Fruit fly (Drosophila melanogaster) whole organism, embryonic: ENCODE data around the gene CG33093.

Experiments
- Abd-B ChIP-seq: fragments of 200-800 bp; sonication (Bioruptor generic); optimal IDR thresholded peaks from 2 replicates; lab custom pipeline; 2018; ENCODE audit warnings: missing biosample characterization, mild to moderate bottlenecking, missing genetic modification characterization, moderate library complexity
- Bdp1 ChIP-seq: fragments of 200-800 bp; sonication (Bioruptor generic); optimal IDR thresholded peaks from 3 replicates; lab custom pipeline; 2016; ENCODE audit warnings: missing biosample characterization, missing genetic modification characterization
- Blimp-1 ChIP-seq: fragments of 200-800 bp; sonication (Bioruptor generic); optimal IDR thresholded peaks from 3 replicates; lab custom pipeline; 2018; ENCODE audit warnings: missing biosample characterization, missing genetic modification characterization, mild to moderate bottlenecking, moderate library complexity, missing genetic modification reagents
- Bteb2 ChIP-seq: fragments of 200-800 bp; sonication (Bioruptor generic); optimal IDR thresholded peaks from 2 replicates; lab custom pipeline; 2016; ENCODE audit warnings: missing biosample characterization, missing genetic modification characterization
- CG10209 ChIP-seq: fragments of 200-800 bp; sonication (Bioruptor generic); optimal IDR thresholded peaks from 3 replicates; lab custom pipeline; 2017; ENCODE audit warnings: missing biosample characterization, mild to moderate bottlenecking, missing genetic modification characterization, missing genetic modification reagents
- CG11093 ChIP-seq: fragments of 200-800 bp; sonication (Bioruptor generic); IDR thresholded peaks from 3 replicates; pipeline ENCODE4 v1.3.6; 2022; ENCODE audit warnings: missing biosample characterization, missing genetic modification characterization
- CG11247 ChIP-seq: fragments of 200-800 bp; sonication (Bioruptor generic); IDR thresholded peaks from 2 replicates; pipeline ENCODE4 v1.3.6; 2022; ENCODE audit warnings: missing biosample characterization, missing genetic modification characterization
- CG12071 ChIP-seq: fragments of 200-800 bp; sonication (Bioruptor generic); optimal IDR thresholded peaks from 3 replicates; lab custom pipeline; 2018; ENCODE audit warnings: missing biosample characterization, mild to moderate bottlenecking, missing genetic modification characterization
- CG1602 ChIP-seq: fragments of 200-800 bp; sonication (Bioruptor generic); optimal IDR thresholded peaks from 3 replicates; lab custom pipeline; 2016; ENCODE audit warnings: missing biosample characterization, missing genetic modification characterization
- CG1603 ChIP-seq: fragments of 200-800 bp; sonication (Bioruptor generic); optimal IDR thresholded peaks from 2 replicates; lab custom pipeline; 2019; ENCODE audit warnings: missing biosample characterization, mild to moderate bottlenecking, missing genetic modification characterization, moderate library complexity
- CG17912 ChIP-seq: fragments of 200-800 bp; sonication (Bioruptor generic); optimal IDR thresholded peaks from 2 replicates; lab custom pipeline; 2018; ENCODE audit warnings: missing biosample characterization, mild to moderate bottlenecking, missing genetic modification characterization
- CG18011 ChIP-seq: fragments of 200-800 bp; sonication (Bioruptor generic); optimal IDR thresholded peaks from 2 replicates; lab custom pipeline; 2017; ENCODE audit warnings: missing biosample characterization, missing genetic modification characterization, mild to moderate bottlenecking, moderate library complexity, missing genotype
- CG2678 ChIP-seq: fragments of 200-800 bp; sonication (Bioruptor generic); optimal IDR thresholded peaks from 3 replicates; lab custom pipeline; 2019; ENCODE audit warnings: missing biosample characterization, mild to moderate bottlenecking, missing genetic modification characterization, moderate library complexity
- CG2712 ChIP-seq: fragments of 200-800 bp; optimal IDR thresholded peaks from 3 replicates; lab custom pipeline; 2019; ENCODE audit warnings: missing biosample characterization, mild to moderate bottlenecking, missing genetic modification characterization, moderate library complexity
- CG33557 ChIP-seq: fragments of 200-800 bp; sonication (Bioruptor generic); optimal IDR thresholded peaks from 2 replicates; lab custom pipeline; 2019; ENCODE audit warnings: missing biosample characterization, mild to moderate bottlenecking, missing genetic modification characterization, moderate library complexity
- CG34376 ChIP-seq: fragments of 200-800 bp; sonication (Bioruptor generic); optimal IDR thresholded peaks from 2 replicates; lab custom pipeline; 2018; ENCODE audit warnings: missing biosample characterization, mild to moderate bottlenecking, missing genetic modification characterization
- CG6765 ChIP-seq: fragments of 200-800 bp; sonication (Bioruptor generic); optimal IDR thresholded peaks from 3 replicates; lab custom pipeline; 2017; ENCODE audit warnings: missing biosample characterization, mild to moderate bottlenecking, missing genetic modification characterization
- CG7963 ChIP-seq: fragments of 200-800 bp; sonication (Bioruptor generic); IDR thresholded peaks from 3 replicates; pipeline ENCODE4 v1.3.6; 2022; ENCODE audit warnings: missing biosample characterization, missing genetic modification characterization; ENCODE audit not compliant: partially characterized antibody
- CG8388 ChIP-seq: fragments of 200-800 bp; sonication (Bioruptor generic); optimal IDR thresholded peaks from 2 replicates; lab custom pipeline; 2019; ENCODE audit warnings: missing biosample characterization, mild to moderate bottlenecking, missing genetic modification characterization, moderate library complexity
- CG8478 ChIP-seq: fragments of >200 bp; optimal IDR thresholded peaks from 2 replicates; lab custom pipeline; 2018
- CrebB ChIP-seq: fragments of 200-800 bp; sonication (Bioruptor generic); optimal IDR thresholded peaks from 3 replicates; lab custom pipeline; 2018; ENCODE audit warnings: missing biosample characterization, mild to moderate bottlenecking, missing genetic modification characterization
- Dp ChIP-seq: fragments of 200-800 bp; sonication (Bioruptor generic); optimal IDR thresholded peaks from 2 replicates; lab custom pipeline; 2018; ENCODE audit warnings: missing biosample characterization, mild to moderate bottlenecking, missing genetic modification characterization, moderate library complexity
- Hand ChIP-seq: fragments of 200-800 bp; sonication (Bioruptor generic); optimal IDR thresholded peaks from 2 replicates; lab custom pipeline; 2017; ENCODE audit warnings: mild to moderate bottlenecking, missing biosample characterization, missing genetic modification reagents, missing genetic modification characterization
- HmgD ChIP-seq: fragments of 200-800 bp; sonication (Bioruptor generic); optimal IDR thresholded peaks from 3 replicates; lab custom pipeline; 2016; ENCODE audit warnings: missing biosample characterization, missing genetic modification characterization
- Hmx ChIP-seq: fragments of 200-800 bp; sonication (Bioruptor generic); optimal IDR thresholded peaks from 2 replicates; lab custom pipeline; 2016; ENCODE audit warnings: missing biosample characterization, missing genetic modification characterization
- Hr39 ChIP-seq: fragments of >200 bp; optimal IDR thresholded peaks from 2 replicates; lab custom pipeline; 2017
- Mrtf ChIP-seq: fragments of 200-800 bp; sonication (Bioruptor generic); IDR thresholded peaks from 3 replicates; pipeline ENCODE4 v1.3.6; 2022; ENCODE audit warnings: missing biosample characterization, missing genetic modification characterization
- PHDP ChIP-seq: fragments of 200-800 bp; sonication (Bioruptor generic); optimal IDR thresholded peaks from 3 replicates; lab custom pipeline; 2018; ENCODE audit warnings: missing biosample characterization, mild to moderate bottlenecking, missing genetic modification characterization, moderate library complexity
- Ravus ChIP-seq: fragments of 200-800 bp; sonication (Bioruptor generic); IDR thresholded peaks from 2 replicates; pipeline ENCODE4 v1.3.6; 2022; ENCODE audit warnings: missing biosample characterization, missing genetic modification characterization
- Sin3A ChIP-seq: fragments of >200 bp; optimal IDR thresholded peaks from 2 replicates; lab custom pipeline; 2018
- YL-1 ChIP-seq: fragments of 200-800 bp; sonication (Bioruptor generic); optimal IDR thresholded peaks from 3 replicates; lab custom pipeline; 2017; ENCODE audit warnings: missing biosample characterization, mild to moderate bottlenecking, missing genetic modification characterization
- abd-A ChIP-seq: fragments of 200-800 bp; sonication (Bioruptor generic); optimal IDR thresholded peaks from 3 replicates; lab custom pipeline; 2019; ENCODE audit warnings: missing biosample characterization, mild to moderate bottlenecking, missing genetic modification characterization, moderate library complexity
- ara ChIP-seq: fragments of 200-800 bp; sonication (Bioruptor generic); IDR thresholded peaks from 2 replicates; pipeline ENCODE4 v1.3.6; 2022; ENCODE audit warnings: missing biosample characterization, missing genetic modification characterization
- bbx ChIP-seq: fragments of 200-800 bp; sonication (Bioruptor generic); IDR thresholded peaks from 2 replicates; pipeline ENCODE4 v1.3.6; 2022; ENCODE audit warnings: missing biosample characterization, missing genetic modification characterization; ENCODE audit not compliant: partially characterized antibody
- crc ChIP-seq: fragments of 200-800 bp; sonication (Bioruptor generic); optimal IDR thresholded peaks from 2 replicates; lab custom pipeline; 2016; ENCODE audit warnings: missing biosample characterization, missing genetic modification characterization
- danr ChIP-seq: fragments of 200-800 bp; sonication (Bioruptor generic); IDR thresholded peaks from 2 replicates; pipeline ENCODE4 v1.3.6; 2022; ENCODE audit warnings: missing biosample characterization, missing genetic modification characterization
- dm ChIP-seq: fragments of 200-800 bp; sonication (Bioruptor generic); optimal IDR thresholded peaks from 3 replicates; lab custom pipeline; 2016; ENCODE audit warnings: missing biosample characterization, missing genetic modification characterization
- dmrt99B ChIP-seq: fragments of 200-800 bp; sonication (Bioruptor generic); optimal IDR thresholded peaks from 2 replicates; lab custom pipeline; 2018; ENCODE audit warnings: missing biosample characterization, mild to moderate bottlenecking, missing genetic modification characterization, moderate library complexity
- grau ChIP-seq: fragments of 200-800 bp; optimal IDR thresholded peaks from 3 replicates; lab custom pipeline; 2019; ENCODE audit warnings: missing biosample characterization, mild to moderate bottlenecking, missing genetic modification characterization, moderate library complexity
- kay ChIP-seq: fragments of 200-800 bp; sonication (Bioruptor generic); optimal IDR thresholded peaks from 2 replicates; lab custom pipeline; 2016; ENCODE audit warnings: missing biosample characterization, missing genetic modification characterization
- lilli ChIP-seq: fragments of 200-800 bp; sonication (Bioruptor generic); optimal IDR thresholded peaks from 3 replicates; lab custom pipeline; 2016; ENCODE audit warnings: missing biosample characterization, missing genetic modification characterization
- luna ChIP-seq: fragments of 200-800 bp; sonication (Bioruptor generic); optimal IDR thresholded peaks from 2 replicates; lab custom pipeline; 2016; ENCODE audit warnings: missing biosample characterization, missing genetic modification characterization
- nom ChIP-seq: fragments of 200-800 bp; sonication (Bioruptor generic); optimal IDR thresholded peaks from 2 replicates; lab custom pipeline; 2017; ENCODE audit warnings: missing biosample characterization, missing genetic modification characterization, mild to moderate bottlenecking, moderate library complexity, missing genetic modification reagents
- pnt ChIP-seq: fragments of 200-800 bp; sonication (Bioruptor generic); optimal IDR thresholded peaks from 3 replicates; lab custom pipeline; 2016; ENCODE audit warnings: missing biosample characterization, missing genetic modification characterization
- pzg ChIP-seq: fragments of 200-800 bp; sonication (Bioruptor generic); optimal IDR thresholded peaks from 3 replicates; lab custom pipeline; 2018; ENCODE audit warnings: missing biosample characterization, mild to moderate bottlenecking, missing genetic modification characterization, moderate library complexity
- ro ChIP-seq: fragments of 200-800 bp; sonication (Bioruptor generic); IDR thresholded peaks from 2 replicates; pipeline ENCODE4 v1.3.6; 2022; ENCODE audit warnings: missing biosample characterization, missing genetic modification characterization
- seq ChIP-seq: fragments of 200-800 bp; sonication (Bioruptor generic); IDR thresholded peaks from 2 replicates; pipeline ENCODE4 v1.3.6; 2022; ENCODE audit warnings: missing biosample characterization, missing genetic modification characterization
- sug ChIP-seq: fragments of 200-800 bp; optimal IDR thresholded peaks from 2 replicates; lab custom pipeline; 2019; ENCODE audit warnings: missing biosample characterization, mild to moderate bottlenecking, missing genetic modification characterization, moderate library complexity
- trem ChIP-seq: fragments of 200-800 bp; optimal IDR thresholded peaks from 3 replicates; lab custom pipeline; 2019; ENCODE audit warnings: missing biosample characterization, mild to moderate bottlenecking, missing genetic modification characterization, moderate library complexity
- vnd ChIP-seq: fragments of 200-800 bp; sonication (Bioruptor generic); IDR thresholded peaks from 3 replicates; pipeline ENCODE4 v1.3.6; 2022; ENCODE audit warnings: missing biosample characterization, missing genetic modification characterization; ENCODE audit not compliant: partially characterized antibody
- yki ChIP-seq: fragments of >200 bp; optimal IDR thresholded peaks from 3 replicates; lab custom pipeline; 2018
- zf30C ChIP-seq: fragments of 200-800 bp; sonication (Bioruptor generic); optimal IDR thresholded peaks from 3 replicates; lab custom pipeline; 2018; ENCODE audit warnings: missing biosample characterization, mild to moderate bottlenecking, missing genetic modification characterization

Gene CG33093

DNA sequence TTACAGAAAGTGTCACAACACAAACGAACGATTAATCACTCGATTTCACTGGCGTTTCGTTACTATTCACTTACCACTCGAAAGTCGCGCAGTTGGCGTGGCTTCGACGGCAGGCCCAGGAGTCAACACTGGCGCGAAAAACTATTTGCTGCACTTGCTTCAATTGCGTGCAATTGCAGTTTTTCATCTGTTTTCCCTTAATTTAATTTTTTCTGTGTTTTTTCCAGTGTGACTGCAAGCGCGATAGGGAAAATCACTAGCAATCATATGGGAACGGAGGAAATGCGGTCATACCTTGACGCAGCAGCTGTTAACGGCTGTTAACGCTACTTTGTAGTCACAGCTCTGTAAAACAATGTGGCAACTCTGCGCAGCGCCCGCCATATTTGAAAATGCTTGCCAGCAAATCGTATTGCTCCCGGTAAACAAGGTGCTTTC is 15.9 kb upstream of the CG33093 start, which contains the start of gene AdipoR (continued):
- TF ChIP-seq Hr39 (lab: Kevin White, UChicago), result no peak
- TF ChIP-seq CrebB (tag; lab: Kevin White, UChicago), result no peak
- TF ChIP-seq Abd-B (GFP tag; lab: Kevin White, UChicago), result no peak
- TF ChIP-seq yki (lab: Kevin White, UChicago), result no peak
- TF ChIP-seq HmgD (GFP tag; lab: Kevin White, UChicago), result peak; percentile 33
- no peak for TF ChIP-seq pnt (GFP tag; lab: Kevin White, UChicago)
- TF ChIP-seq CG11247 (GFP tag; lab: Robert Waterston, UW), result no peak
- peak; percentile 97 for TF ChIP-seq CG1603 (tag; lab: Kevin White, UChicago)
- peak; percentile 97 for TF ChIP-seq Dp (GFP tag; lab: Kevin White, UChicago)
- TF ChIP-seq zf30C, result peak; percentile 95
- TF ChIP-seq sug, result peak; percentile 42
- TF ChIP-seq dmrt99B (tag; lab: Kevin White, UChicago), result no peak
- peak; percentile 42 for TF ChIP-seq kay (GFP tag; lab: Kevin White, UChicago)
- peak; percentile 18 for TF ChIP-seq CG2678 (tag; lab: Kevin White, UChicago)
- TF ChIP-seq ro (GFP tag; lab: Robert Waterston, UW), result no peak
- TF ChIP-seq abd-A (tag; lab: Kevin White, UChicago), result no peak
- no peak for TF ChIP-seq Hand (GFP tag; lab: Kevin White, UChicago)
- no peak for TF ChIP-seq PHDP (tag; lab: Kevin White, UChicago)
- peak; percentile 2 for TF ChIP-seq CG8388 (GFP tag; lab: Kevin White, UChicago)
- TF ChIP-seq crc (GFP tag; lab: Kevin White, UChicago), result no peak
- no peak for TF ChIP-seq CG8478 (lab: Kevin White, UChicago)
- TF ChIP-seq ara (GFP tag; lab: Robert Waterston, UW), result no peak
- peak; percentile 3 for TF ChIP-seq CG17912
- no peak for TF ChIP-seq danr
- no peak for TF ChIP-seq CG18011
- no peak for TF ChIP-seq seq (GFP tag; lab: Robert Waterston, UW)
- peak; percentile 92 for TF ChIP-seq YL-1 (GFP tag; lab: Kevin White, UChicago)
- TF ChIP-seq CG7963 (GFP tag; lab: Robert Waterston, UW), result no peak
- no peak for TF ChIP-seq nom (GFP tag; lab: Kevin White, UChicago)
- TF ChIP-seq vnd, result no peak
- TF ChIP-seq Sin3A (lab: Kevin White, UChicago), result peak; percentile 65
- no peak for TF ChIP-seq luna (GFP tag; lab: Kevin White, UChicago)
- TF ChIP-seq dm (GFP tag; lab: Kevin White, UChicago), result peak; percentile 33
- peak; percentile 21 for TF ChIP-seq grau (tag; lab: Kevin White, UChicago)
- TF ChIP-seq CG11093 (GFP tag; lab: Robert Waterston, UW), result no peak
- peak; percentile 40 for TF ChIP-seq CG2712 (tag; lab: Kevin White, UChicago)
- peak; percentile 97 for TF ChIP-seq pzg
- no peak for TF ChIP-seq CG33557 (GFP tag; lab: Kevin White, UChicago)
- TF ChIP-seq CG34376, result peak; percentile 38
- TF ChIP-seq Hmx (GFP tag; lab: Kevin White, UChicago), result no peak
- peak; percentile 27 for TF ChIP-seq Blimp-1 (GFP tag; lab: Kevin White, UChicago)
- peak; percentile 77 for TF ChIP-seq trem (tag; lab: Kevin White, UChicago)
- TF ChIP-seq lilli (GFP tag; lab: Kevin White, UChicago), result peak; percentile 36
- no peak for TF ChIP-seq Mrtf (GFP tag; lab: Robert Waterston, UW)
- peak; percentile 47; the same call in 1 of the 2 replicates for TF ChIP-seq bbx (GFP tag; lab: Robert Waterston, UW)
- TF ChIP-seq CG1602 (GFP tag; lab: Kevin White, UChicago), result no peak
- TF ChIP-seq CG12071 (GFP tag; lab: Kevin White, UChicago), result no peak
- peak; percentile 42 for TF ChIP-seq CG6765 (GFP tag; lab: Kevin White, UChicago)
- TF ChIP-seq CG10209 (GFP tag; lab: Kevin White, UChicago), result no peak
- no peak for TF ChIP-seq Bdp1
- no peak for TF ChIP-seq Ravus
- no peak for TF ChIP-seq Bteb2
